Fruit fly (Drosophila melanogaster) S2 (cell line): Measurements from ENCODE around the gene CG10254.

Source experiments
- CG8478 ChIP-seq: fragments of >200 bp; optimal IDR thresholded peaks from 2 replicates; lab custom pipeline; 2018
- CTCF ChIP-seq, 2 experiments: fragments of >200 bp; optimal IDR thresholded peaks; 2 replicates each; lab custom pipeline; 2018

dm6 chr3R:23662782-23663181 is 32.0 kb downstream of the CG10254 start:
- TF ChIP-seq CTCF (optimal IDR thresholded peaks at IDR 0.05; lab: Kevin White, UChicago) (no peak), CG8478 (lab: Kevin White, UChicago) (no peak)
